Fruit fly (Drosophila melanogaster): Measurements from ENCODE around the gene CG3198.

DNA sequence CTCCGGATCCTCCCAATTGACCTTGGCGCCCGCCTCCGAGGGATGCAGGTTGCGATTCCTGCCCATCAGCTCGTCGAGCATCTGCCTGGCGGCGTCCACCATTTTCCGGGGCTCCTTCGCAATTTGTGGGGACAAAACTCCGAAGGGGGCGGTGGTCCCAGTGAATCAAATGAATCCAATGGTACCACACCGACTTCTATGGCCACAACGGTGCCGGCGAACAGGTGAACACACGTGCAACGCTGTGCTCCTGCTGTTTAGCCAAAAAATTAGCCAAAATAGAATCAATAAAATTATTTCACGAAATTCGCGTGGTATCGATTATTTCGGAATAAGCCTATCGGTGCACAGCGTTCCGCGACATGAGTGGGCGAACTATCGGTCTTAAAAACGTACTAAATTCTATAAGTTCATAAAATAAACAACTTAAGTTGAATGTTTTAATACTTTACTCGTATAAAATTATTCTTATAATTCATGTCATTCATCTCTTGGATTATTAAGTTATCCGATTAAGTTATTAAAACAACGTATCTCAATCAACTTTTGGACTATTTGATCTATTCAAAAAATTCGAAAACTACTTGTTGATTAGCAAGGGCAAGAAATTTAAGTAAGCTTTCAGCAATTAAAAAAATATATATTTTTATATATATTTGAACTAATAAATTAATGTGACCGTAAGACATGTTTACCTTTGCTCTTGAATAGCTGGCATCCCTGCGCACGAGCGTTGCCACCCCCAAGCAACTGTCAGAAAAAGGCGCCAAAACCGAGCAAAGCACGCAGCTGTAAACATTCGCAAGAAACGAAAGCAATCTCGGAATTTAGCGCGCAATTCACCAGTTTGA lies at the start of gene CG3198, which contains the start of gene Mcm6:
- TF ChIP-seq psq (GFP tag; optimal IDR thresholded peaks at IDR 0.05) (no peak), jim (GFP tag; optimal IDR thresholded peaks at IDR 0.05) (no peak), Vsx2 (GFP tag; optimal IDR thresholded peaks at IDR 0.05; ENCODE audit: partially characterized antibody) (no peak), h (GFP tag; optimal IDR thresholded peaks at IDR 0.05) (no peak), OdsH (GFP tag; optimal IDR thresholded peaks at IDR 0.05) (no peak)

All from whole organism, wandering third instar larva.